Worm (Caenorhabditis elegans) whole organism, L4 larva: ENCODE measurements around the gene oac-40.

ENCODE experiments used
- Y48G9A.11 ChIP-seq: fragments of 200-800 bp; sonication (Bioruptor generic); IDR thresholded peaks from 2 replicates; pipeline ENCODE4 v1.3.6; 2022; ENCODE audit warnings: missing genetic modification reagents, missing genetic modification characterization, missing compliant biosample characterization
- ceh-82 ChIP-seq: sonication (generic microtip); optimal IDR thresholded peaks from 2 replicates; lab custom pipeline; 2017; ENCODE audit warnings: missing biosample characterization, missing genetic modification characterization
- daf-16 ChIP-seq, 3 experiments: sonication (generic microtip); optimal IDR thresholded peaks; 2 replicates each; lab custom pipeline; 2016 to 2017; ENCODE audit warnings: missing genetic modification characterization in 3 of 3, missing genetic modification reagents in 3 of 3, mild to moderate bottlenecking in 2 of 3, missing compliant biosample characterization in 2 of 3, missing biosample characterization in 1 of 3, moderate library complexity in 1 of 3
- fkh-10 ChIP-seq: fragments of 150-350 bp; optimal IDR thresholded peaks from 2 replicates; lab custom pipeline; 2014; ENCODE audit warnings: missing biosample characterization, missing genetic modification reagents, missing genetic modification characterization
- hlh-30 ChIP-seq: sonication (generic microtip); optimal IDR thresholded peaks from 2 replicates; lab custom pipeline; 2017; ENCODE audit warnings: antibody characterized with exemption, mild to moderate bottlenecking, missing genetic modification characterization, missing compliant biosample characterization; ENCODE audit not compliant: insufficient read depth
- mdt-29 ChIP-seq: fragments of 200-800 bp; sonication (Bioruptor generic); IDR thresholded peaks from 2 replicates; pipeline ENCODE4 v1.3.6; 2022; ENCODE audit warnings: missing genetic modification reagents, missing genetic modification characterization, missing compliant biosample characterization
- nhr-77 ChIP-seq: fragments of 150-350 bp; optimal IDR thresholded peaks from 2 replicates; lab custom pipeline; 2014; ENCODE audit warnings: missing biosample characterization, missing genetic modification characterization
- unc-130 ChIP-seq: sonication (generic microtip); optimal IDR thresholded peaks from 2 replicates; lab custom pipeline; 2016; ENCODE audit warnings: missing genetic modification reagents, missing genetic modification characterization, missing compliant biosample characterization
- zag-1 ChIP-seq: fragments of 150-350 bp; optimal IDR thresholded peaks from 2 replicates; lab custom pipeline; 2014; ENCODE audit warnings: missing biosample characterization, missing genetic modification characterization
- ztf-11 ChIP-seq: fragments of 150-350 bp; optimal IDR thresholded peaks from 2 replicates; lab custom pipeline; 2014; ENCODE audit warnings: missing biosample characterization, missing genetic modification characterization

ce11 chrV:9063134-9063533, 46.6 kb downstream of the oac-40 start:
- TF ChIP-seq daf-16 (GFP tag; optimal IDR thresholded peaks at IDR 0.05; lab: Kevin White, UChicago): no peak
- TF ChIP-seq daf-16 (tag; optimal IDR thresholded peaks at IDR 0.05; lab: Kevin White, UChicago): no peak
- no peak for TF ChIP-seq unc-130
- TF ChIP-seq zag-1 (tag; lab: Kevin White, UChicago): no peak
- no peak for TF ChIP-seq nhr-77
- no peak for TF ChIP-seq fkh-10 (GFP tag; lab: Kevin White, UChicago)
- TF ChIP-seq ceh-82 (tag; lab: Kevin White, UChicago): no peak
- TF ChIP-seq Y48G9A.11 (GFP tag; lab: Robert Waterston, UW): no peak
- TF ChIP-seq ztf-11: no peak
- TF ChIP-seq hlh-30 (tag; lab: Kevin White, UChicago): no peak
- TF ChIP-seq mdt-29: no peak
